Worm (Caenorhabditis elegans) whole organism, L1 larva: ENCODE results near the gene dos-2.

Experiments
- F16B12.6 ChIP-seq: fragments of 150-350 bp; optimal IDR thresholded peaks from 2 replicates; lab custom pipeline; 2014; ENCODE audit warnings: missing biosample characterization, missing genetic modification characterization
- fkh-10 ChIP-seq: sonication (generic microtip); optimal IDR thresholded peaks from 2 replicates; lab custom pipeline; 2017; ENCODE audit warnings: missing biosample characterization, missing genetic modification reagents, missing genetic modification characterization
- fos-1 ChIP-seq: fragments of 150-350 bp; optimal IDR thresholded peaks from 2 replicates; lab custom pipeline; 2014; ENCODE audit warnings: missing biosample characterization, missing genetic modification characterization

DNA sequence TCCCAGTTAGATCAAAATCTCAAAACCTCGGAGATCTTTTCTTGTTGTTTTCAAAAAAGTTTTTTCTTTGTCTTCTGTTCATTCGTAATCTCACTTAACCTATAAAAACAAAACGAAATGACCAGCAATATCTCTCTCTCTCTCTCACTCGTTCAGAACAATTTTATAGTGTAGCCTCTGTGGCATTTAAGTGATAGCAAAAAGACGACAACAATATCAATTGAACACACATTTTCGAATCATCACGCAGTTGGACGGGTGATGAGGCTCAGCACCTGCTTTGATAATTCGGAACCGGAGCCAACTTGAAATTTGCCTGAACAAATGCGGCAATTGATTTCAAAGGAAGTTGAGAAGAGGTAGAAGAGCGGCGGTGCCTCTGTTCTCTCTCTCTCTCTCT lies 23.7 kb upstream of the dos-2 start:
- no peak for TF ChIP-seq fkh-10
- TF ChIP-seq F16B12.6 (tag; lab: Kevin White, UChicago) = no peak
- TF ChIP-seq fos-1 (tag; lab: Kevin White, UChicago) = no peak
